Worm (Caenorhabditis elegans) whole organism, L1 larva: ENCODE measurements around the gene bcs-1.
A peak's percentile ranks its signal among the peaks of the same experiment; 100 is the strongest.

Experiments
- C16A3.4 ChIP-seq: fragments of 150-350 bp; optimal IDR thresholded peaks from 2 replicates; lab custom pipeline; 2014; ENCODE audit warnings: missing biosample characterization, missing genetic modification characterization
- C34B4.2 ChIP-seq: sonication (generic microtip); optimal IDR thresholded peaks from 2 replicates; lab custom pipeline; 2017; ENCODE audit warnings: mild to moderate bottlenecking, missing genetic modification characterization, missing compliant biosample characterization
- Y116A8C.19 ChIP-seq: sonication (generic microtip); optimal IDR thresholded peaks from 2 replicates; lab custom pipeline; 2016; ENCODE audit warnings: missing compliant biosample characterization, missing genetic modification characterization, borderline replicate concordance
- aha-1 ChIP-seq: fragments of 150-350 bp; optimal IDR thresholded peaks from 2 replicates; lab custom pipeline; 2014; ENCODE audit warnings: missing biosample characterization, missing genetic modification characterization
- ama-1 ChIP-seq: fragments of 150-350 bp; optimal IDR thresholded peaks from 2 replicates; lab custom pipeline; 2014
- blmp-1 ChIP-seq: fragments of 150-350 bp; optimal IDR thresholded peaks from 2 replicates; lab custom pipeline; 2014; ENCODE audit warnings: missing biosample characterization, missing genetic modification characterization
- ceh-8 ChIP-seq: fragments of 200-800 bp; sonication (Bioruptor generic); optimal IDR thresholded peaks from 2 replicates; lab custom pipeline; 2018; ENCODE audit warnings: mild to moderate bottlenecking, missing genetic modification characterization, moderate library complexity, missing compliant biosample characterization
- efl-1 ChIP-seq, 4 experiments: fragments of 150-350 bp; optimal IDR thresholded peaks in 3 of 4; peaks in 1 of 4; 1 replicate in 1 of 4; 2 replicates in 3 of 4; lab custom pipeline; 2014; ENCODE audit warnings: missing biosample characterization in 2 of 4, missing genetic modification characterization in 2 of 4, missing genetic modification reagents in 2 of 4
- egl-27 ChIP-seq, 2 experiments: fragments of 150-350 bp in 1 of 2; sonication (generic microtip); optimal IDR thresholded peaks; 3 replicates each; lab custom pipeline; 2017 to 2018; ENCODE audit warnings: missing biosample characterization in 2 of 2, missing genetic modification characterization in 2 of 2, missing genetic modification reagents in 2 of 2
- elt-2 ChIP-seq: sonication (generic microtip); optimal IDR thresholded peaks from 2 replicates; lab custom pipeline; 2016; ENCODE audit warnings: missing genetic modification characterization, mild to moderate bottlenecking, inconsistent platforms, missing compliant biosample characterization, missing genetic modification reagents
- elt-3 ChIP-seq, 6 experiments: fragments of 150-350 bp in 1 of 6; sonication (generic microtip); optimal IDR thresholded peaks; 2 replicates each; lab custom pipeline; 2017 to 2018; ENCODE audit warnings: missing biosample characterization in 6 of 6, missing genetic modification characterization in 6 of 6, inconsistent platforms in 1 of 6
- ets-5 ChIP-seq: fragments of 200-800 bp; sonication (Bioruptor generic); IDR thresholded peaks from 2 replicates; pipeline ENCODE4 v1.3.6; 2022; ENCODE audit warnings: missing genetic modification characterization, missing compliant biosample characterization
- fkh-4 ChIP-seq: sonication (generic microtip); optimal IDR thresholded peaks from 2 replicates; lab custom pipeline; 2016; ENCODE audit warnings: missing compliant biosample characterization, missing genetic modification characterization, borderline replicate concordance
- fkh-8 ChIP-seq: sonication (generic microtip); optimal IDR thresholded peaks from 2 replicates; lab custom pipeline; 2016; ENCODE audit warnings: mild to moderate bottlenecking, missing genetic modification characterization, missing compliant biosample characterization
- hlh-17 ChIP-seq: fragments of 200-800 bp; sonication (Bioruptor generic); optimal IDR thresholded peaks from 2 replicates; lab custom pipeline; 2018; ENCODE audit warnings: missing genetic modification characterization, mild to moderate bottlenecking, missing compliant biosample characterization, moderate library complexity, borderline replicate concordance
- hlh-4 ChIP-seq: sonication (generic microtip); optimal IDR thresholded peaks from 2 replicates; lab custom pipeline; 2016; ENCODE audit warnings: mild to moderate bottlenecking, missing genetic modification characterization, missing compliant biosample characterization
- irx-1 ChIP-seq: sonication (generic microtip); optimal IDR thresholded peaks from 2 replicates; lab custom pipeline; 2016; ENCODE audit warnings: missing genetic modification characterization, missing compliant biosample characterization
- isw-1 ChIP-seq: fragments of 200-800 bp; sonication (Bioruptor generic); IDR thresholded peaks from 2 replicates; pipeline ENCODE4 v1.3.6; 2022; ENCODE audit warnings: missing genetic modification characterization, missing compliant biosample characterization
- lin-13 ChIP-seq: fragments of 150-350 bp; optimal IDR thresholded peaks from 2 replicates; lab custom pipeline; 2014; ENCODE audit warnings: missing biosample characterization, missing genetic modification reagents, missing genetic modification characterization
- lin-14 ChIP-seq: fragments of 200-800 bp; sonication (Bioruptor generic); optimal IDR thresholded peaks from 2 replicates; lab custom pipeline; 2018; ENCODE audit warnings: mild to moderate bottlenecking, missing genetic modification characterization, moderate library complexity, missing compliant biosample characterization
- lin-35 ChIP-seq, 2 experiments: fragments of 150-350 bp; optimal IDR thresholded peaks; 2 replicates each; lab custom pipeline; 2014; ENCODE audit warnings: missing biosample characterization in 2 of 2, missing genetic modification characterization in 2 of 2, missing genetic modification reagents in 2 of 2
- lir-3 ChIP-seq: sonication (generic microtip); optimal IDR thresholded peaks from 2 replicates; lab custom pipeline; 2016; ENCODE audit warnings: mild to moderate bottlenecking, missing genetic modification characterization, moderate library complexity, missing compliant biosample characterization; ENCODE audit not compliant: poor library complexity
- lsy-2 ChIP-seq, 2 experiments: fragments of 150-350 bp; optimal IDR thresholded peaks; 2 replicates each; lab custom pipeline; 2014; ENCODE audit warnings: missing biosample characterization in 2 of 2, missing genetic modification characterization in 2 of 2
- mep-1 ChIP-seq: fragments of 150-350 bp; optimal IDR thresholded peaks from 2 replicates; lab custom pipeline; 2014; ENCODE audit warnings: missing biosample characterization, missing genetic modification characterization
- nhr-11 ChIP-seq: fragments of 150-350 bp; optimal IDR thresholded peaks from 2 replicates; lab custom pipeline; 2014; ENCODE audit warnings: missing biosample characterization, missing genetic modification characterization
- nhr-47 ChIP-seq: sonication (generic microtip); optimal IDR thresholded peaks from 2 replicates; lab custom pipeline; 2016; ENCODE audit warnings: mild to moderate bottlenecking, missing genetic modification characterization, moderate library complexity, missing compliant biosample characterization
- nhr-71 ChIP-seq: sonication (generic microtip); optimal IDR thresholded peaks from 2 replicates; lab custom pipeline; 2016; ENCODE audit warnings: mild to moderate bottlenecking, missing genetic modification characterization, moderate library complexity, missing compliant biosample characterization
- nhr-76 ChIP-seq: sonication (generic microtip); optimal IDR thresholded peaks from 2 replicates; lab custom pipeline; 2017; ENCODE audit warnings: missing biosample characterization, missing genetic modification characterization
- nhr-77 ChIP-seq: fragments of 150-350 bp; optimal IDR thresholded peaks from 2 replicates; lab custom pipeline; 2014; ENCODE audit warnings: missing biosample characterization, missing genetic modification characterization
- nhr-84 ChIP-seq: sonication (generic microtip); optimal IDR thresholded peaks from 2 replicates; lab custom pipeline; 2017; ENCODE audit warnings: missing biosample characterization, missing genetic modification characterization
- pag-3 ChIP-seq: sonication (generic microtip); optimal IDR thresholded peaks from 2 replicates; lab custom pipeline; 2017; ENCODE audit warnings: missing genetic modification characterization, mild to moderate bottlenecking, missing compliant biosample characterization, antibody characterized with exemption, borderline replicate concordance; ENCODE audit not compliant: insufficient read depth
- pax-3 ChIP-seq: fragments of 200-800 bp; sonication (Bioruptor generic); optimal IDR thresholded peaks from 2 replicates; lab custom pipeline; 2018; ENCODE audit warnings: mild to moderate bottlenecking, missing genetic modification characterization, moderate library complexity, missing compliant biosample characterization
- pqm-1 ChIP-seq: sonication (generic microtip); optimal IDR thresholded peaks from 3 replicates; lab custom pipeline; 2017; ENCODE audit warnings: missing biosample characterization, missing genetic modification characterization
- rnt-1 ChIP-seq: sonication (generic microtip); optimal IDR thresholded peaks from 2 replicates; lab custom pipeline; 2016; ENCODE audit warnings: mild to moderate bottlenecking, missing genetic modification characterization, moderate library complexity, missing compliant biosample characterization
- skn-1 ChIP-seq: fragments of 150-350 bp; optimal IDR thresholded peaks from 2 replicates; lab custom pipeline; 2014; ENCODE audit warnings: missing biosample characterization, missing genetic modification characterization
- snpc-4 ChIP-seq: fragments of 150-350 bp; optimal IDR thresholded peaks from 2 replicates; lab custom pipeline; 2014; ENCODE audit warnings: missing biosample characterization, missing genetic modification characterization
- snu-23 ChIP-seq: sonication (generic microtip); optimal IDR thresholded peaks from 2 replicates; lab custom pipeline; 2016; ENCODE audit warnings: missing genetic modification characterization, missing compliant biosample characterization
- sox-4 ChIP-seq: sonication (generic microtip); optimal IDR thresholded peaks from 2 replicates; lab custom pipeline; 2016; ENCODE audit warnings: missing genetic modification characterization, missing compliant biosample characterization
- sptf-1 ChIP-seq: fragments of 150-350 bp; optimal IDR thresholded peaks from 2 replicates; lab custom pipeline; 2014; ENCODE audit warnings: missing biosample characterization, missing genetic modification characterization
- sup-37 ChIP-seq: fragments of 200-800 bp; sonication (Bioruptor generic); optimal IDR thresholded peaks from 2 replicates; lab custom pipeline; 2018; ENCODE audit warnings: mild to moderate bottlenecking, missing genetic modification characterization, missing compliant biosample characterization
- tbx-2 ChIP-seq: sonication (generic microtip); optimal IDR thresholded peaks from 2 replicates; lab custom pipeline; 2016; ENCODE audit warnings: missing genetic modification characterization, missing compliant biosample characterization
- unc-30 ChIP-seq: sonication (generic microtip); optimal IDR thresholded peaks from 2 replicates; lab custom pipeline; 2017; ENCODE audit warnings: missing biosample characterization, missing genetic modification characterization
- unc-62 ChIP-seq: fragments of 150-350 bp; optimal IDR thresholded peaks from 2 replicates; lab custom pipeline; 2014; ENCODE audit warnings: missing biosample characterization, missing genetic modification reagents, missing genetic modification characterization
- unc-86 ChIP-seq: sonication (generic microtip); optimal IDR thresholded peaks from 2 replicates; lab custom pipeline; 2016; ENCODE audit warnings: missing genetic modification characterization, missing compliant biosample characterization
- unc-98 ChIP-seq: fragments of 200-800 bp; sonication (Bioruptor generic); IDR thresholded peaks from 2 replicates; pipeline ENCODE4 v1.3.6; 2022; ENCODE audit warnings: missing genetic modification characterization, missing compliant biosample characterization
- zag-1 ChIP-seq: fragments of 150-350 bp; optimal IDR thresholded peaks from 2 replicates; lab custom pipeline; 2014; ENCODE audit warnings: missing biosample characterization, missing genetic modification characterization
- zip-4 ChIP-seq: fragments of 200-800 bp; sonication (Bioruptor generic); optimal IDR thresholded peaks from 2 replicates; lab custom pipeline; 2018; ENCODE audit warnings: mild to moderate bottlenecking, missing genetic modification characterization, moderate library complexity, missing compliant biosample characterization
- ztf-4 ChIP-seq: fragments of 150-350 bp; optimal IDR thresholded peaks from 2 replicates; lab custom pipeline; 2014; ENCODE audit warnings: missing biosample characterization, missing genetic modification characterization

The bcs-1 gene

DNA sequence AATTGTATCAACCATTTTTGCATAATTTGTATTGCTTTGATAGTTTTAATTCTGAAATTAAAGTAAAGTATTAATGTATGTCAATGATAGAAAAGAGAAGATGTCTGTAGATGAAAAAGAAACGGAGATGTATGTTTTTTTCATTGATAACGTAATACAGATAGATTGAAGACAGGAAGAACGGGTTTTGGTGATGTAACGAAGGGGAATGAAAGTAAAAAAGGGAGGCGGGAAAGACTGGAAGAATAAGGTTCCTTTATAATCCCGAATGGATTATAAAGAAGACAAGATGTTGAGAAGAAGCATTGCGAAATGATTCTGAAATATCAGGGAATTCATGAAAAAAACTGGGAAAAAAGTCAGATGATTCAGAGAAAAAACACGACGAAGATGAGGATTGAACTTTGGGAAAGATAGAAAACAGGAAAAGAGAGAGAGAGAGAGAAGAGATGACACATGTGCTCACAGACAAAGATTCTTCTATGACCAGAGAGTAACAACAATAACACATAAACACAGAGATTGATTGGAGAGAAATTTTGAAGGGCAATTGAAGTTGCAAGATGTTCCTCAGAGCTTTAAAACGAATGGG is 14.2 kb downstream of the bcs-1 start, which contains the start of gene F54C9.11:
Gene F54C9.11, minus strand, starts transcription at position 51 of the 592 bp plus-strand sequence.
- TF ChIP-seq isw-1 (no peak), efl-1 (optimal IDR thresholded peaks at IDR 0.05; lab: Kevin White, UChicago) (no peak), efl-1 (GFP tag; optimal IDR thresholded peaks at IDR 0.05 in 1 of 2; lab: Kevin White, UChicago) (no peak), ama-1 (lab: Kevin White, UChicago) (no peak), elt-2 (tag; lab: Kevin White, UChicago) (no peak), lin-13 (GFP tag; lab: Kevin White, UChicago) (no peak), zip-4 (GFP tag; lab: Kevin White, UChicago) (no peak), sup-37 (no peak), unc-30 (tag; lab: Kevin White, UChicago) (no peak), ets-5 (no peak), lin-14 (GFP tag; lab: Kevin White, UChicago) (peak; percentile 73), pax-3 (tag; lab: Kevin White, UChicago) (no peak), zag-1 (no peak), nhr-71 (tag; lab: Kevin White, UChicago) (peak; percentile 62), nhr-11 (tag; lab: Kevin White, UChicago) (no peak), hlh-17 (no peak), skn-1 (tag; lab: Kevin White, UChicago) (no peak), unc-98 (GFP tag; lab: Robert Waterston, UW) (no peak), nhr-76 (tag; lab: Kevin White, UChicago) (no peak), pag-3 (tag; lab: Kevin White, UChicago) (no peak), elt-3 (tag; optimal IDR thresholded peaks at IDR 0.05; lab: Kevin White, UChicago) (no peak), lsy-2 (tag; optimal IDR thresholded peaks at IDR 0.05; lab: Kevin White, UChicago) (peak in 1 of 2 experiments; percentile 57), snu-23 (GFP tag; lab: Kevin White, UChicago) (peak; percentile 11), lir-3 (tag; lab: Kevin White, UChicago) (no peak), unc-62 (GFP tag; lab: Kevin White, UChicago) (no peak), ztf-4 (tag; lab: Kevin White, UChicago) (peak; percentile 30), sptf-1 (tag; lab: Kevin White, UChicago) (no peak), fkh-8 (no peak), mep-1 (tag; lab: Kevin White, UChicago) (peak; percentile 12), nhr-77 (tag; lab: Kevin White, UChicago) (no peak), irx-1 (tag; lab: Kevin White, UChicago) (no peak), egl-27 (tag; optimal IDR thresholded peaks at IDR 0.05; lab: Kevin White, UChicago) (no peak), C16A3.4 (peak; percentile 7), fkh-4 (tag; lab: Kevin White, UChicago) (no peak), lin-35 (GFP tag; optimal IDR thresholded peaks at IDR 0.05; lab: Kevin White, UChicago) (peak in 1 of 2 experiments; percentile 14), blmp-1 (tag; lab: Kevin White, UChicago) (peak; percentile 64), rnt-1 (tag; lab: Kevin White, UChicago) (peak; percentile 42)
- TF ChIP-seq, all 84 proteins: peak for 10

DNA sequence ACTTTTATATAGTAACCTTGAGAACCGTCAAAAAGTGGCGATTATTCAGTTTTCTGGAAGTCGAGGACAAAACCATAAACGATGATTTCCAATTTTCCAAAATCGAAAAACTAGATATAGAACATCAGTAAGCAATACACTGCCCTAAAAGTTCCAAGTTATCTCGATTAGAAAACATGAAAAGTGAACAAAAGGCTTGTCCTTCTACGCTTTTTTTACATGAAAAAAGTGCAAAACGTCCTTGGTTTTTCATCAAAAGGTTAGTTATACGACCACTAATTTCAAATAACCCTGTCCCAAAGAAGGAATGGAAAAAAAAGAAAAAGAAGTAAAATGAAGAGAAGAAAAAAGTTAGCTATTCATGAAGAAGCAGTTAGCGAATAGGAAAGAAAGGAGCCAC is 15.0 kb downstream of the bcs-1 start:
- TF ChIP-seq nhr-11 (tag; lab: Kevin White, UChicago) = no peak
- TF ChIP-seq ama-1 (lab: Kevin White, UChicago) = no peak
- no peak for TF ChIP-seq elt-2 (tag; lab: Kevin White, UChicago)
- no peak for TF ChIP-seq aha-1 (tag; lab: Kevin White, UChicago)

DNA sequence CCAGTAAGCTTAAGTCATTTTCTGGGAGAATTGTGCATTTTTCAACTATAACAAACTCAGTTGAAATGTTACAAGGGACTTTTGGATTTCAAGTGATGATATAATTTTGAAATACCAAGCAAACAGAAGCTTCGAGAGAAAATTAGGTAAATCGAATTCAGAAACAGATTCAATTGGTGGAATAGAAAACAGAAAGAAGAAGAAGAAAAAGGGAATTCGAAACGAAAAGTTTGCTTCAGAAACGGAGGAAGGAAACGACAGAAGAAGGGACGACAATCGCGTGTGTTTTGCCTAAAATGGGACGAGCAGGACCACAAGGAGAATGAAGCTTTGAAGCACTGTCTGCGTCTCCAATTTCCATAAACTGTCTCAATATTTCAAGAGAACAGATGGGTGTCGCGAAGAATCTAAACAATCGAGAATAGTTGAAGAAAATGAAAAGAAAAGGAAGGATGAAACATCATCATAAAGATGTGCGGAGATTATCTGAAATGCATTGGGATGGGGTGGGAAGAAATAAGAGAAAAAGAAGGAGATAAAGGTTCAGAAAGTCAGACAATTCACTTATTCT is 16.9 kb downstream of the bcs-1 start:
- no peak for TF ChIP-seq ceh-8 (GFP tag; lab: Kevin White, UChicago)
- TF ChIP-seq tbx-2 (tag; lab: Kevin White, UChicago) = peak; percentile 39
- no peak for TF ChIP-seq hlh-4
- TF ChIP-seq ets-5 = no peak
- TF ChIP-seq lin-35 (GFP tag; optimal IDR thresholded peaks at IDR 0.05; lab: Kevin White, UChicago) = no peak
- no peak for TF ChIP-seq pag-3 (tag; lab: Kevin White, UChicago)
- TF ChIP-seq pqm-1 (tag; lab: Kevin White, UChicago) = no peak
- no peak for TF ChIP-seq nhr-84
- TF ChIP-seq sptf-1 (tag; lab: Kevin White, UChicago) = no peak
- no peak for TF ChIP-seq pax-3 (tag; lab: Kevin White, UChicago)
- TF ChIP-seq C34B4.2 (tag; lab: Kevin White, UChicago) = no peak
- no peak for TF ChIP-seq nhr-47 (tag; lab: Kevin White, UChicago)
- TF ChIP-seq unc-86 (tag; lab: Kevin White, UChicago) = no peak
- no peak for TF ChIP-seq snpc-4 (tag; lab: Kevin White, UChicago)
- TF ChIP-seq sox-4 (tag; lab: Kevin White, UChicago) = no peak
- TF ChIP-seq nhr-71 (tag; lab: Kevin White, UChicago) = peak; percentile 39
- TF ChIP-seq Y116A8C.19 (tag; lab: Kevin White, UChicago) = no peak
